Worm (Caenorhabditis elegans) whole organism, L2 larva: ENCODE data around the gene nhr-238.

ENCODE experiments used
- ama-1 ChIP-seq: fragments of 150-350 bp; optimal IDR thresholded peaks from 2 replicates; lab custom pipeline; 2018; ENCODE audit warnings: inconsistent platforms
- blmp-1 ChIP-seq: sonication (generic microtip); optimal IDR thresholded peaks from 2 replicates; lab custom pipeline; 2017; ENCODE audit warnings: missing genetic modification characterization, mild to moderate bottlenecking, missing compliant biosample characterization, antibody characterized with exemption, moderate library complexity; ENCODE audit not compliant: insufficient read depth
- mab-5 ChIP-seq: fragments of 150-350 bp; optimal IDR thresholded peaks from 2 replicates; lab custom pipeline; 2014; ENCODE audit warnings: missing biosample characterization, missing genetic modification characterization
- nhr-11 ChIP-seq: fragments of 150-350 bp; optimal IDR thresholded peaks from 2 replicates; lab custom pipeline; 2014; ENCODE audit warnings: missing biosample characterization, missing genetic modification characterization
- nhr-23 ChIP-seq: fragments of 150-350 bp; optimal IDR thresholded peaks from 2 replicates; lab custom pipeline; 2014; ENCODE audit warnings: missing biosample characterization, missing genetic modification reagents, missing genetic modification characterization
- nhr-237 ChIP-seq: fragments of 150-350 bp; optimal IDR thresholded peaks from 2 replicates; lab custom pipeline; 2014; ENCODE audit warnings: missing biosample characterization, missing genetic modification characterization
- nhr-6 ChIP-seq: fragments of 150-350 bp; optimal IDR thresholded peaks from 2 replicates; lab custom pipeline; 2014; ENCODE audit warnings: missing biosample characterization, missing genetic modification characterization
- sem-4 ChIP-seq: fragments of 150-350 bp; optimal IDR thresholded peaks from 2 replicates; lab custom pipeline; 2014; ENCODE audit warnings: missing biosample characterization, missing genetic modification reagents, missing genetic modification characterization
- unc-62 ChIP-seq: fragments of 150-350 bp; optimal IDR thresholded peaks from 2 replicates; lab custom pipeline; 2014; ENCODE audit warnings: missing biosample characterization, missing genetic modification reagents, missing genetic modification characterization

ce11 chrV:1668216-1668615 lies 39.0 kb upstream of the nhr-238 start, which contains the start of gene irld-42:
- TF ChIP-seq nhr-237 (tag; lab: Kevin White, UChicago) (no peak), ama-1 (lab: Kevin White, UChicago) (no peak), nhr-23 (tag; lab: Kevin White, UChicago) (no peak), sem-4 (no peak), blmp-1 (tag; lab: Kevin White, UChicago) (no peak), unc-62 (no peak), nhr-6 (tag; lab: Kevin White, UChicago) (no peak), nhr-11 (tag; lab: Kevin White, UChicago) (no peak), mab-5 (tag; lab: Kevin White, UChicago) (no peak)
